Worm (Caenorhabditis elegans): ENCODE results near the gene rap-1.

rap-1 gene

ce11 chrIV:8869624-8870023 is 49.1 kb downstream of the rap-1 start, which contains the start of gene npp-23:
Gene npp-23, minus strand, starts transcription at chrIV:8869679.
- TF ChIP-seq ceh-16 (tag; optimal IDR thresholded peaks at IDR 0.05) (no peak), nhr-28 (tag; optimal IDR thresholded peaks at IDR 0.05) (no peak), snpc-4 (tag; optimal IDR thresholded peaks at IDR 0.05) (peak; percentile 65), eor-1 (tag; optimal IDR thresholded peaks at IDR 0.05) (no peak), ceh-82 (tag; optimal IDR thresholded peaks at IDR 0.05) (no peak), elt-1 (tag; optimal IDR thresholded peaks at IDR 0.05) (no peak), mdl-1 (tag; optimal IDR thresholded peaks at IDR 0.05) (no peak), nfya-1 (tag; optimal IDR thresholded peaks at IDR 0.05; ENCODE audit: insufficient read depth) (no peak), pha-4 (tag; optimal IDR thresholded peaks at IDR 0.05) (peak; percentile 75), zag-1 (tag; optimal IDR thresholded peaks at IDR 0.05) (no peak), ceh-9 (tag; optimal IDR thresholded peaks at IDR 0.05) (no peak), elt-2 (tag; optimal IDR thresholded peaks at IDR 0.05) (no peak), nhr-43 (tag; optimal IDR thresholded peaks at IDR 0.05; ENCODE audit: poor library complexity, severe bottlenecking) (no peak), nhr-25 (tag; optimal IDR thresholded peaks at IDR 0.05) (peak; percentile 9), ztf-11 (tag; optimal IDR thresholded peaks at IDR 0.05) (no peak), fos-1 (tag; optimal IDR thresholded peaks at IDR 0.05) (no peak), lin-15B (tag; optimal IDR thresholded peaks at IDR 0.05) (peak; percentile 49), tbx-2 (tag; optimal IDR thresholded peaks at IDR 0.05) (no peak), nhr-23 (tag; optimal IDR thresholded peaks at IDR 0.05) (peak; percentile 43)

- peak; percentile 11 for TF ChIP-seq pha-4 (tag; optimal IDR thresholded peaks at IDR 0.05)
- no peak for TF ChIP-seq nhr-23 (tag; optimal IDR thresholded peaks at IDR 0.05)
- no peak for TF ChIP-seq nhr-77 (tag; optimal IDR thresholded peaks at IDR 0.05)
- no peak for TF ChIP-seq ceh-28 (tag; optimal IDR thresholded peaks at IDR 0.05)
- no peak for TF ChIP-seq unc-39 (tag; optimal IDR thresholded peaks at IDR 0.05)
- TF ChIP-seq skn-1 (tag; optimal IDR thresholded peaks at IDR 0.05), result no peak
- no peak for TF ChIP-seq ama-1 (optimal IDR thresholded peaks at IDR 0.05)
- TF ChIP-seq elt-2 (tag; optimal IDR thresholded peaks at IDR 0.05), result peak; percentile 51
- no peak for TF ChIP-seq ceh-82 (tag; optimal IDR thresholded peaks at IDR 0.05)
- no peak for TF ChIP-seq egl-27 (tag; optimal IDR thresholded peaks at IDR 0.05)
- TF ChIP-seq R02D3.7 (tag; optimal IDR thresholded peaks at IDR 0.05), result no peak
These were observed 51.1 kb downstream of the rap-1 start for ce11 chrIV:8867562-8867961.

All from whole organism, L3 larva.